Fruit fly (Drosophila melanogaster) whole organism: ENCODE results near the gene Vha100-1.

Experiments used
- CG8478 ChIP-seq: fragments of >200 bp; optimal IDR thresholded peaks from 2 replicates; lab custom pipeline; 2018; ENCODE audit warnings: inconsistent platforms
- Dll ChIP-seq: fragments of >200 bp; optimal IDR thresholded peaks from 2 replicates; lab custom pipeline; 2017
- EcR ChIP-seq, 2 experiments: fragments of >200 bp; optimal IDR thresholded peaks; 2 replicates each; lab custom pipeline; 2017; ENCODE audit warnings: missing biosample characterization in 2 of 2, missing genetic modification characterization in 2 of 2, missing genetic modification reagents in 2 of 2
- pan ChIP-seq: fragments of >200 bp; optimal IDR thresholded peaks from 2 replicates; lab custom pipeline; 2017
- psq ChIP-seq: fragments of >200 bp; optimal IDR thresholded peaks from 2 replicates; lab custom pipeline; 2017
- usp ChIP-seq: fragments of >200 bp; optimal IDR thresholded peaks from 2 replicates; lab custom pipeline; 2017; ENCODE audit warnings: missing biosample characterization, missing genetic modification characterization, mixed read lengths

dm6 chr3R:29088938-29089661 is 41.9 kb upstream of the Vha100-1 start:
- TF ChIP-seq psq (lab: Kevin White, UChicago) (no peak), EcR (GFP tag; optimal IDR thresholded peaks at IDR 0.05; lab: Kevin White, UChicago) (no peak), usp (GFP tag; lab: Kevin White, UChicago) (no peak), pan (lab: Kevin White, UChicago) (no peak), CG8478 (lab: Kevin White, UChicago) (no peak), Dll (lab: Kevin White, UChicago) (no peak)
